Fruit fly (Drosophila melanogaster) whole organism: ENCODE data around the gene D2hgdh.

ENCODE experiments used
- Dll ChIP-seq: fragments of >200 bp; optimal IDR thresholded peaks from 2 replicates; lab custom pipeline; 2017
- EcR ChIP-seq, 2 experiments: fragments of >200 bp; optimal IDR thresholded peaks; 2 replicates each; lab custom pipeline; 2017; ENCODE audit warnings: missing biosample characterization in 2 of 2, missing genetic modification characterization in 2 of 2, missing genetic modification reagents in 2 of 2
- pan ChIP-seq: fragments of >200 bp; optimal IDR thresholded peaks from 2 replicates; lab custom pipeline; 2017
- psq ChIP-seq: fragments of >200 bp; optimal IDR thresholded peaks from 2 replicates; lab custom pipeline; 2017
- usp ChIP-seq: fragments of >200 bp; optimal IDR thresholded peaks from 2 replicates; lab custom pipeline; 2017; ENCODE audit warnings: missing biosample characterization, missing genetic modification characterization, mixed read lengths

dm6 chrX:2146574-2146973, 5.3 kb downstream of the D2hgdh start:
- TF ChIP-seq usp (GFP tag; lab: Kevin White, UChicago) (no peak), psq (no peak), EcR (GFP tag; optimal IDR thresholded peaks at IDR 0.05; lab: Kevin White, UChicago) (no peak), pan (lab: Kevin White, UChicago) (no peak), Dll (lab: Kevin White, UChicago) (no peak)
